Worm (Caenorhabditis elegans) whole organism, early embryonic: ENCODE results near the gene srg-41.

Source experiments
- B0310.2 ChIP-seq: sonication (generic microtip); optimal IDR thresholded peaks from 2 replicates; lab custom pipeline; 2016; ENCODE audit warnings: mild to moderate bottlenecking, missing genetic modification characterization, missing compliant biosample characterization
- F13C5.2 ChIP-seq: sonication (generic microtip); optimal IDR thresholded peaks from 2 replicates; lab custom pipeline; 2017; ENCODE audit warnings: mild to moderate bottlenecking, missing genetic modification characterization, inconsistent platforms, missing compliant biosample characterization
- aly-1 ChIP-seq: sonication (generic microtip); optimal IDR thresholded peaks from 2 replicates; lab custom pipeline; 2016; ENCODE audit warnings: missing genetic modification characterization, missing compliant biosample characterization
- ama-1 ChIP-seq: fragments of 150-350 bp; optimal IDR thresholded peaks from 2 replicates; lab custom pipeline; 2014
- ceh-13 ChIP-seq: fragments of 200-800 bp; sonication (Bioruptor generic); optimal IDR thresholded peaks from 2 replicates; lab custom pipeline; 2018; ENCODE audit warnings: mild to moderate bottlenecking, missing genetic modification characterization, missing compliant biosample characterization
- ceh-36 ChIP-seq: sonication (generic microtip); optimal IDR thresholded peaks from 2 replicates; lab custom pipeline; 2016; ENCODE audit warnings: missing genetic modification characterization, inconsistent platforms, missing compliant biosample characterization
- ets-7 ChIP-seq: sonication (generic microtip); optimal IDR thresholded peaks from 2 replicates; lab custom pipeline; 2016; ENCODE audit warnings: missing genotype, missing genetic modification characterization, missing compliant biosample characterization
- hmbx-1 ChIP-seq: sonication (generic microtip); optimal IDR thresholded peaks from 2 replicates; lab custom pipeline; 2016; ENCODE audit warnings: mild to moderate bottlenecking, missing genetic modification characterization, missing compliant biosample characterization
- hnd-1 ChIP-seq: sonication (generic microtip); optimal IDR thresholded peaks from 2 replicates; lab custom pipeline; 2016; ENCODE audit warnings: missing genetic modification characterization, missing compliant biosample characterization
- scrt-1 ChIP-seq: fragments of 200-800 bp; sonication (Bioruptor generic); IDR thresholded peaks from 2 replicates; pipeline ENCODE4 v1.3.6; 2022; ENCODE audit warnings: missing genetic modification characterization, missing compliant biosample characterization
- tbx-37 ChIP-seq: fragments of 200-800 bp; sonication (Bioruptor generic); conservative IDR thresholded peaks from 2 replicates; pipeline ENCODE4 v1.3.6; 2022; ENCODE audit warnings: missing genetic modification reagents, missing genetic modification characterization, missing compliant biosample characterization
- tra-4 ChIP-seq: sonication (generic microtip); optimal IDR thresholded peaks from 2 replicates; lab custom pipeline; 2017; ENCODE audit warnings: missing genetic modification characterization, missing compliant biosample characterization

ce11 chrV:11196631-11197258 is 35.1 kb upstream of the srg-41 start:
- TF ChIP-seq tra-4 (tag; lab: Kevin White, UChicago) (no peak), ets-7 (tag; lab: Kevin White, UChicago) (no peak), ama-1 (lab: Kevin White, UChicago) (no peak), scrt-1 (GFP tag; lab: Robert Waterston, UW) (no peak), hnd-1 (tag; lab: Kevin White, UChicago) (no peak), aly-1 (tag; lab: Kevin White, UChicago) (no peak), tbx-37 (GFP tag; lab: Robert Waterston, UW) (no peak), F13C5.2 (tag; lab: Kevin White, UChicago) (no peak), ceh-36 (tag; lab: Kevin White, UChicago) (no peak), B0310.2 (no peak), ceh-13 (GFP tag; lab: Kevin White, UChicago) (no peak), hmbx-1 (tag; lab: Kevin White, UChicago) (no peak)
